Worm (Caenorhabditis elegans) whole organism, mixed stage, embryonic: ENCODE measurements around the gene rft-1.

ENCODE experiments used
- bed-3 ChIP-seq: fragments of 200-800 bp; sonication (Bioruptor generic); optimal IDR thresholded peaks from 3 replicates; lab custom pipeline; 2018; ENCODE audit warnings: mild to moderate bottlenecking, missing genetic modification characterization, moderate library complexity, missing compliant biosample characterization
- ceh-39 ChIP-seq: fragments of 150-350 bp; optimal IDR thresholded peaks from 2 replicates; lab custom pipeline; 2014; ENCODE audit warnings: missing biosample characterization, missing genetic modification characterization
- ceh-43 ChIP-seq: fragments of 200-800 bp; sonication (Bioruptor generic); optimal IDR thresholded peaks from 2 replicates; lab custom pipeline; 2018; ENCODE audit warnings: mild to moderate bottlenecking, missing genetic modification characterization, moderate library complexity, missing compliant biosample characterization
- ces-1 ChIP-seq: fragments of 150-350 bp; optimal IDR thresholded peaks from 2 replicates; lab custom pipeline; 2014; ENCODE audit warnings: missing biosample characterization, missing genetic modification reagents, missing genetic modification characterization
- elt-3 ChIP-seq: fragments of 150-350 bp; optimal IDR thresholded peaks from 2 replicates; lab custom pipeline; 2014; ENCODE audit warnings: missing biosample characterization, missing genetic modification characterization
- lsy-2 ChIP-seq: fragments of 150-350 bp; optimal IDR thresholded peaks from 2 replicates; lab custom pipeline; 2014; ENCODE audit warnings: missing biosample characterization, missing genetic modification characterization
- mep-1 ChIP-seq: fragments of 150-350 bp; optimal IDR thresholded peaks from 2 replicates; lab custom pipeline; 2017; ENCODE audit warnings: missing biosample characterization, missing genetic modification reagents, missing genetic modification characterization, inconsistent platforms
- nhr-76 ChIP-seq: sonication (generic microtip); optimal IDR thresholded peaks from 2 replicates; lab custom pipeline; 2017; ENCODE audit warnings: missing biosample characterization, missing genetic modification characterization
- unc-120 ChIP-seq: sonication (generic microtip); optimal IDR thresholded peaks from 2 replicates; lab custom pipeline; 2017; ENCODE audit warnings: missing genetic modification characterization, missing compliant biosample characterization; ENCODE audit not compliant: poor library complexity, severe bottlenecking

DNA sequence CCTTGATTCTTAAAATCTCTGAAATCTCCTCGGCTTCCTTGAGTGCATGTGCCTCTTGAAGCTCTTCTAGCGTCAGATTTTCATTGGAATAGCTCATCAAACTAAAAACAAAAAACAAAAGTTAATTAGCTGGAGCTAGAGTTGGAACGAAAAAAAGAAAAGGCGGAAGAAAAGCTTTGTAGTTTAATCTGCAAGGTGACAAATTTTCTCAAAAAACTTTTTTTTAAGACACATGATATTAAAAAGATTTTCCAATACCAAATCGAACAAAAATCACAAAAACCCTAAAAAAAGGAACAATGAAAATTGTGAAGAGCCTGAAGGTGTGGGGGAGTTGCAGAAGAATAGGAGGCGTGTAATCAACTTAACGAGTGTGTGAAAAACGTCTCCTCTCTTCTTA lies 11.6 kb upstream of the rft-1 start, which contains the start of gene gnrr-5:
- no peak for TF ChIP-seq elt-3 (tag; lab: Kevin White, UChicago)
- no peak for TF ChIP-seq ceh-39 (tag; lab: Kevin White, UChicago)
- TF ChIP-seq unc-120 (tag; lab: Kevin White, UChicago), result no peak
- TF ChIP-seq mep-1, result no peak
- no peak for TF ChIP-seq ces-1
- TF ChIP-seq nhr-76 (tag; lab: Kevin White, UChicago), result no peak
- no peak for TF ChIP-seq lsy-2 (tag; lab: Kevin White, UChicago)
- TF ChIP-seq ceh-43 (GFP tag; lab: Kevin White, UChicago), result no peak
- no peak for TF ChIP-seq bed-3
